Worm (Caenorhabditis elegans): ENCODE results near the gene grl-12.

ce11 chrV:8681050-8681449 is 44.2 kb upstream of the grl-12 start, which contains the start of gene ZC190.2:
- TF ChIP-seq skn-1 (tag; optimal IDR thresholded peaks at IDR 0.05) = no peak
- TF ChIP-seq ZK546.5 (tag; optimal IDR thresholded peaks at IDR 0.05) = no peak
- TF ChIP-seq mdl-1 (tag; optimal IDR thresholded peaks at IDR 0.05) = no peak
- TF ChIP-seq nhr-11 (tag; optimal IDR thresholded peaks at IDR 0.05) = no peak
- no peak for TF ChIP-seq aly-2 (tag; optimal IDR thresholded peaks at IDR 0.05)
- TF ChIP-seq snpc-4 (tag; optimal IDR thresholded peaks at IDR 0.05) = no peak
- TF ChIP-seq unc-62 (GFP tag; optimal IDR thresholded peaks at IDR 0.05) = no peak
- no peak for TF ChIP-seq ztf-11 (tag; optimal IDR thresholded peaks at IDR 0.05)
- TF ChIP-seq ama-1 (optimal IDR thresholded peaks at IDR 0.05) = no peak
- TF ChIP-seq lin-39 (tag; optimal IDR thresholded peaks at IDR 0.05) = no peak
- TF ChIP-seq F13H6.1 (tag; optimal IDR thresholded peaks at IDR 0.05) = no peak
- no peak for TF ChIP-seq sem-4 (tag; optimal IDR thresholded peaks at IDR 0.05)
- TF ChIP-seq nhr-77 (tag; optimal IDR thresholded peaks at IDR 0.05) = no peak

Data from whole organism, L2 larva.